Worm (Caenorhabditis elegans): ENCODE results near the gene F29A7.4.
A peak's percentile ranks its signal among the peaks of the same experiment; 100 is the strongest.

Gene F29A7.4

DNA sequence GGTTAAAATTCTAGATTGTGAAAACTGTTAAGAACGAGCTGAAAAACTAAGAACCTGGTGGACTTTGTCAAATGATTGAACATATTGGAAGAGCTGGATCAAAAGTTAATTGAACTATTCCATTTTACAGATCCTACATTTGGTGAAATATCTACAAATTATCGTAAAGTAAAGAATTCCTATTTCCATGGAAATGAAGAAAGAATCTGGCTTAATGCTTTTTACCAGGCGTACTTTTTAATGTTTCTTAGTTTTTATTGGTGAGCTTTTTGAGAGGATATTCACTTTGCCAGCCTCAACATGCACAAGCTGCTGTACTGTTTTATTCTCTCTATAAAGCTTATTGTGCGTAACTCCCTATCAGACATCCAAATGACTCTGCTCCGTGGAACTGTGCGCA is 28.0 kb downstream of the F29A7.4 start, which contains the start of gene F08D12.4 (continued):
- TF ChIP-seq F49E8.2 (tag; optimal IDR thresholded peaks at IDR 0.05; ENCODE audit: insufficient read depth): no peak
- TF ChIP-seq nhr-27 (tag; optimal IDR thresholded peaks at IDR 0.05): no peak
- TF ChIP-seq let-607 (tag; optimal IDR thresholded peaks at IDR 0.05): no peak
- no peak for TF ChIP-seq F33H1.4 (GFP tag; IDR thresholded peaks at IDR 0.05)
- no peak for TF ChIP-seq F22D6.2 (tag; optimal IDR thresholded peaks at IDR 0.05)
- TF ChIP-seq dpff-1 (tag; optimal IDR thresholded peaks at IDR 0.05): no peak

DNA sequence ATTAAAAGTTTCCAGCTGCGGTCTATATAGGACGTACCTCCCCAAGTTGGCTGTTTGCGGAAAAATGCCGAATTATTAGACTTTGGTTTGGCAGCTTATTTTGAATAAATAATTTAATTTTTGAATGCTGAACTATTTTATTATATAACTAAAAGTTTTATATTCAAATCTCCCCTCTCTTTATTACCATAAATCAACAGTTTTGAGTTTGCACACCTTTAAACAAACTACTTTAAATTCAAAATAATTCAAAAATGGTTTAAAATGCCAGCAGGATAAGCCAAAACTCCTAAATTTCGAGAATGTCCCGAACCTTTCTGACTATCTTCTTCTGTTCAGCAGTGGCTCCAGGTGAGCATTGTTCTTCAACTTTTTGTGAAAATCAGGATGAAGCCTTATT is 29.5 kb downstream of the F29A7.4 start, which contains the start of gene F08D12.3:
F08D12.3 (plus strand) TSS at position 301 of the 400 bp plus-strand sequence.
- no peak for TF ChIP-seq lin-40 (tag; optimal IDR thresholded peaks at IDR 0.05)
- no peak for TF ChIP-seq nfyb-1 (GFP tag; IDR thresholded peaks at IDR 0.05)
- no peak for TF ChIP-seq somi-1 (GFP tag; optimal IDR thresholded peaks at IDR 0.05)
- TF ChIP-seq C17E4.6 (GFP tag; IDR thresholded peaks at IDR 0.05): no peak
- no peak for TF ChIP-seq ekl-4 (GFP tag; IDR thresholded peaks at IDR 0.05)
- TF ChIP-seq Y67H2A.10 (GFP tag; conservative IDR thresholded peaks at IDR 0.05): no peak

DNA sequence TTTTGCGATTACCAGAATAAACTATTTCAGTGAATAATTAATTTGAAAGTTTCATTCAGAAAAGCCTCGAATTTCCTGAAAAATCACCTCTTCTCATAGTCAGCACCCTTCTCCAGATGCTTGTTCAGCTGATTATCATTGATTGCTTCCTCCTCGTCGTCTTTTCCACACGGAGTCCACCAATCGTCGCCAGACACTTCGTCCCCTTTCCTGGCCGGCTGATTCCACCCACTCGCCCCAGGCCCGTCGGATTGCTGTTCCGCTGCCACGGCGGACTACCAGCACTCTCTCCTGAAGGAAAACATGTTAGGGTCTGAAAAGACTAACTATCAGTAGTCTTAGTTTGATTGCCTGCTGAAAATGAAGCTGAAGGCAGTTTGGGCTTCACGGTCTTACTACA is 31.0 kb downstream of the F29A7.4 start:
- TF ChIP-seq snpc-3.4 (tag; optimal IDR thresholded peaks at IDR 0.05) (no peak), zfh-2 (GFP tag; conservative IDR thresholded peaks at IDR 0.05) (peak; percentile 50), B0035.1 (tag; optimal IDR thresholded peaks at IDR 0.05) (no peak), egrh-3 (GFP tag; IDR thresholded peaks at IDR 0.05) (no peak), ceh-100 (GFP tag; IDR thresholded peaks at IDR 0.05) (no peak), Y56A3A.18 (GFP tag; IDR thresholded peaks at IDR 0.05) (no peak), rpc-1 (optimal IDR thresholded peaks at IDR 0.05) (no peak), rpc-1 (tag; optimal IDR thresholded peaks at IDR 0.05) (no peak)

DNA sequence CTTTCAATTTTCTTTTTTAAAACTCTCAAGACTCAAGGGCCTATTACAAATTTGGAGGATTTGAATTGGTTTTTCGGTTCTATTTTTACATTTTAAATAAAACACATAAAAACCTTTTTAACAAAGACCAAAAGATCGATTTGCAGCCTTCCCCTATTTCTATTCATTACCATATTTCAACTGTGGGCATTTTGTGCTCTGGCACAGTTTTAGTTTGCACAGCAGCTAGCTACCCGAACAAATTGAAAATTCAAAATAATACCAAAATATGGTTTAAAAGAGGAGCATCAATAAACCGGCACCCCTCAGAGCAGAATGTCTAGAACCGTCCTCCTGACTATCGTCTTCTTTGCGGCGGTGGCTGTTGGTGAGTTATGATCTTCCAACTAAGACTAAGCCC is 31.6 kb downstream of the F29A7.4 start, which contains the start of gene F08D12.2:
F08D12.2 (plus strand) TSS at position 301 of the 400 bp plus-strand sequence.
- TF ChIP-seq pbrm-1 (GFP tag; IDR thresholded peaks at IDR 0.05) (no peak), cebp-1 (GFP tag; IDR thresholded peaks at IDR 0.05) (no peak), cebp-1 (tag; optimal IDR thresholded peaks at IDR 0.05) (no peak), F57A8.1 (GFP tag; optimal IDR thresholded peaks at IDR 0.05) (no peak), F55B11.4 (tag; optimal IDR thresholded peaks at IDR 0.05; ENCODE audit: borderline replicate concordance, insufficient read depth) (no peak), pha-4 (tag; optimal IDR thresholded peaks at IDR 0.05) (no peak), Y56A3A.18 (GFP tag; IDR thresholded peaks at IDR 0.05) (no peak), aptf-2 (GFP tag; conservative IDR thresholded peaks at IDR 0.05) (no peak), B0035.1 (tag; optimal IDR thresholded peaks at IDR 0.05) (no peak), rcor-1 (GFP tag; IDR thresholded peaks at IDR 0.05) (no peak), tlf-1 (GFP tag; optimal IDR thresholded peaks at IDR 0.05) (no peak), madf-8 (GFP tag; conservative IDR thresholded peaks at IDR 0.05) (no peak), nhr-179 (tag; optimal IDR thresholded peaks at IDR 0.05) (no peak), hrde-1 (tag; optimal IDR thresholded peaks at IDR 0.05; ENCODE audit: borderline replicate concordance) (no peak), K11D2.4 (GFP tag; IDR thresholded peaks at IDR 0.05) (no peak), ceh-91 (GFP tag; IDR thresholded peaks at IDR 0.05) (no peak)

Data from whole organism, young adult.